Worm (Caenorhabditis elegans) whole organism, L4/young adult: ENCODE data around the gene scl-21.

Experiments used
- W03F9.2 ChIP-seq: fragments of 150-350 bp; optimal IDR thresholded peaks from 2 replicates; lab custom pipeline; 2014; ENCODE audit warnings: missing biosample characterization, missing genetic modification characterization
- dao-5 ChIP-seq: sonication (generic microtip); optimal IDR thresholded peaks from 2 replicates; lab custom pipeline; 2016; ENCODE audit warnings: missing genotype, missing genetic modification characterization, moderate library complexity, missing compliant biosample characterization
- him-1 ChIP-seq: sonication (generic microtip); optimal IDR thresholded peaks from 2 replicates; lab custom pipeline; 2016; ENCODE audit warnings: missing genotype, missing genetic modification reagents, missing genetic modification characterization, missing compliant biosample characterization

The scl-21 gene

DNA sequence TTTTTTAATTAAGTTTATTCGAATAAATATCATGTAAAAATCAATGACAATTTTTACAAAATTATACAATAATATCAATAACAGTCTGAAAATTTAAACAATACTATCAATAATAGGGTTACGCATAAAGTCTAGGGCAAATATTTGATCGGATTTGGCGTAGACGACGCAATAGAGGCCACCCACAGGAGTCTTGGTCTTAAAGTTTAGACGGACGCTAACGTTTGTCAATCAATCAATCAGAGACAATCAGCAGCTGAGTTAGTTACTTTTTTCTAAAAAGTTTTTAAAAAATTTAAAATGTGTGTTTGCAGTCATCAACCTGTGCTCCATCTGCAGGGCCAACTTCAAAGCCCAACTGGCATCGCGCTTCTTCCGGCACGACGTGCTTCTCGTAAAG lies 4.2 kb downstream of the scl-21 start, which contains the start of gene Y43F8B.29:
Gene Y43F8B.29 (plus strand): TSS at position 301 of the 400 bp plus-strand sequence.
- TF ChIP-seq him-1 (tag; lab: Kevin White, UChicago) (no peak), dao-5 (tag; lab: Kevin White, UChicago) (no peak), W03F9.2 (tag; lab: Kevin White, UChicago) (no peak)

DNA sequence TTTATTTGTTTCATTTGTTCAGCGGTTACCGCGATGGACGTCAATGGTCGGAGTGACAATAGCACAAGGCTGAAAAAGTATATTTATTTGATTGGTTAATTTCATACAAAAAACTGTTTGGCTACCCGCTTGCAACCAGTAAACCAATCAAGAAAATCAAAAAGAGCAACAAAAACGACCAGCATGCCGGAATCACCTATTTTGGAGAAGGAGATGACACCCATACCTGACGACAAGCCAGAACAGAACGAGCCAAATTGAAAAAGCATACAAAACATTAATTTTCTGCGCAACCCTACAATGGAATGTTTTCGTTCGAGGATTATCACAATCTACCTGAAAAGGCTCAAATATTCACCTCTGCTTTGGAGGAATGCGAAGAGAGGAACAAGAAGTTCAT lies 5.0 kb downstream of the scl-21 start, which contains the start of gene Y43F8B.7:
Gene Y43F8B.7 (plus strand): TSS at position 301 of the 400 bp plus-strand sequence.
- TF ChIP-seq him-1 (tag; lab: Kevin White, UChicago): no peak
- no peak for TF ChIP-seq W03F9.2 (tag; lab: Kevin White, UChicago)
- TF ChIP-seq dao-5 (tag; lab: Kevin White, UChicago): no peak

DNA sequence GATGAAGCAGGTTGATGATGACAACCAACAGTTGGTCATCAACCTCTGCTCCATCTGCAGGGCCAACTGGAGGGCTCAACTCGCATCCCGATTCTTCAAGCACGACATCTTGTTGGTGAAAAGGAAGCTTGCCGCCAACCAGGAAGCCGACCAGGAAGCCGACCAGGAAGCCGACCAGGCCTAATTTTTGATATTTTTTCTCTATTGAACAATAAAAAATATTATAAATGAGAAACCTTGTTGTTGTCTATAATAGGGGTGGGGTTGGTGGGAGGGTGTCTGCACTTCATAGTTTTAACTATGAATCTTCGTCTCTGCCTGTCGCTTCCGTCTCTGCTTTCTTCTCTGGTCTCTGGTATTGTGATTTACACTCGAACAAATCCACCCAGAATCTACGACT lies 9.8 kb downstream of the scl-21 start, which contains the start of gene Y43F8B.18:
Gene Y43F8B.18 (plus strand): TSS at position 301 of the 400 bp plus-strand sequence.
- TF ChIP-seq him-1 (tag; lab: Kevin White, UChicago) (no peak), W03F9.2 (tag; lab: Kevin White, UChicago) (no peak), dao-5 (tag; lab: Kevin White, UChicago) (no peak)

DNA sequence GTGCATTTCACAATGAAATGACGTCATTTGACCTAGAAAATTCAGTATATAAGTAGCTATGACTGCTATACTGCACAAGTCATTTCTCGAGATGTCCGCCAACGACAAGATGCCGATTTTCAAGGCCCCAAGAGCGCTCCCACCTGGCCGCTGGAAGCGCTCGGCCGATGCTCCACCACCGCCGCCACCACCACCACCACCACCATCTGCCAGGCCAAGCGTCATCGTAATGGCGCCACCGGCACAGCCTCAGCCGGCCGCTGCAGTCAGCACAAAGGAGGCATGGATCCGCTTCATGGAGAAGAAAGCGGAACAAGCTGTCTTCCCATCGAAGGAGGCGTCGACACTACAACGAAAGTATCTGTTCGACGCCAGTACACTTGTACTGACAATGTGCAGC lies 10.2 kb downstream of the scl-21 start, which contains the start of gene Y43F8B.28:
Gene Y43F8B.28 (plus strand): TSS at position 59 of the 400 bp plus-strand sequence.
- TF ChIP-seq dao-5 (tag; lab: Kevin White, UChicago) (no peak), W03F9.2 (tag; lab: Kevin White, UChicago) (no peak), him-1 (tag; lab: Kevin White, UChicago) (no peak)

DNA sequence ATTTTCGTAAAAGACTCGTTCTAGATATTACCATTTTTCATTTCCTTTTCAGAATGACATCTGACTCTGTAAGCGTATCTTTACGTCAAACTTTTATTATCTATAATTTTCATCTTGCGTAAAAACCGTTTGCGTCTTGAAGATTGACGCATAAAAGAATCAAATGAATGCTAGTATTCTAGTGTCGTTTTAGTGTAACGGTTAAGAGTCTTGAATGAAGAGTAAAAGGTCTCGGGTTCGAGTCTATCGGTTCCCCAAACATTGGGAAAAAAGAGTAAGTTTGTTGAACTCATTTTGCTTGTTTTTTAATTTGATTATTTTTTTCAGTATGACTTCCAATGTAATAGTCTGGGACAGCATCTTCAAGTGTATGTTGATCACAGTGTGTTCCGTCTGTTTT lies 11.0 kb downstream of the scl-21 start, which contains the start of gene Y43F8B.17:
Gene Y43F8B.17 (plus strand): TSS at position 215 of the 400 bp plus-strand sequence.
- TF ChIP-seq him-1 (tag; lab: Kevin White, UChicago): no peak
- TF ChIP-seq dao-5 (tag; lab: Kevin White, UChicago): no peak
- no peak for TF ChIP-seq W03F9.2 (tag; lab: Kevin White, UChicago)

DNA sequence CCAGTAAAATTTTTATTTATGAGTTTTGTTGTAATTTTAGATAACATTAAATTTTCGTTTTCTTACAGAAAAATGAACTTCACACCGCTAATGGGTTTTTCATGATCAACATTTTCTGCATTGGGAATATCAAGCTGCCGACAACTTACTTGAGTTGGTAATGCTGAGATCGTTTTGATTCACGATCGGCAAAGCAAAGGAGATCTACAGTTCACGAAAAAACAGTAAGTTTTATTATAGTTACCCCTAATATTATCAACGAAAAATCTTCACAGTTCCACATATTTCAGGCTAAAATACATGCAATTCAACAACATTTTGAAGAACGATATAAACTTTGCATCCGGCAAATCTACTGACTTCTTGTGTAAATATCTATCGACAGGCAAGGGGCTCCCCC lies 13.0 kb downstream of the scl-21 start, which contains the start of gene Y43F8B.22:
Gene Y43F8B.22 (plus strand): TSS at position 301 of the 400 bp plus-strand sequence.
- TF ChIP-seq W03F9.2 (tag; lab: Kevin White, UChicago): no peak
- no peak for TF ChIP-seq him-1 (tag; lab: Kevin White, UChicago)
- no peak for TF ChIP-seq dao-5 (tag; lab: Kevin White, UChicago)

DNA sequence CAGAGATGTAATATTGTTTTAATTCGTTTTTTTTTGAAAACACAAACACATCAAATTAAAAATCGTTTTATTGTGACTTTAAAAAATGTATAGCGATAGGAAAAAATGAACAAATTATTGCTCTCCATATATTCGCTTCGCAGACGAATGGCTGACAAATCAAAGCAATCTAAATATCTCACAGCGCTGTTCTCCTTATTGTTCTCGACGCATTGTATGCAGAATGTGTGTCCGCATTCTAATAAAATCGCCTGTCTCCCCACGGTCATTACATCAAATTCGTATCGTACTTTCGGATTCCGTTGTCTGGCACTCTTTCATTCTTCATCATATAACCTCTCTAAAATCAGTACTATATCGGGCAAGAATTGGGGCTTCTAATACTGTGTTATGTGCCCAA lies 17.6 kb downstream of the scl-21 start, which contains the start of gene Y43F8B.9:
Gene Y43F8B.9 (plus strand): TSS at position 301 of the 400 bp plus-strand sequence.
- TF ChIP-seq W03F9.2 (tag; lab: Kevin White, UChicago) (no peak), dao-5 (tag; lab: Kevin White, UChicago) (no peak), him-1 (tag; lab: Kevin White, UChicago) (no peak)

DNA sequence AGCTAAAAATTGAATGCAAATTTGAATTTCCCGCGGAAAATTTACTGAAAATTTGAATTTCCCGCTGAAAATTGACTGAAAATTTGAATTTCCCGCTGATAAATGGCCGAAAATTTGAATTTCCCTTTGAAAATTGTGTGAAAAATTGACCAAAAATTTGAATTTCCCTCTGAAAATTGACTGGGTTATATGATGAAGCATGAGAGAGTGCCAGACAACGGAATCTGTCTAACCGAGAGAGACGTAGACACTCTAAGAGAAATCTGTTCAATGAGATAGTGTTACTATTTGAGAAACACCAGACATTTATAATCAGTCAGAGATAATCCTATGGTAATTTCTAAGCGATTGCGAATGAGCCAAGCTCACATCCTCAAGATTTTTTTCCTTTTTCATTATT lies 18.2 kb downstream of the scl-21 start:
- TF ChIP-seq him-1 (tag; lab: Kevin White, UChicago) (no peak), W03F9.2 (tag; lab: Kevin White, UChicago) (no peak), dao-5 (tag; lab: Kevin White, UChicago) (no peak)

DNA sequence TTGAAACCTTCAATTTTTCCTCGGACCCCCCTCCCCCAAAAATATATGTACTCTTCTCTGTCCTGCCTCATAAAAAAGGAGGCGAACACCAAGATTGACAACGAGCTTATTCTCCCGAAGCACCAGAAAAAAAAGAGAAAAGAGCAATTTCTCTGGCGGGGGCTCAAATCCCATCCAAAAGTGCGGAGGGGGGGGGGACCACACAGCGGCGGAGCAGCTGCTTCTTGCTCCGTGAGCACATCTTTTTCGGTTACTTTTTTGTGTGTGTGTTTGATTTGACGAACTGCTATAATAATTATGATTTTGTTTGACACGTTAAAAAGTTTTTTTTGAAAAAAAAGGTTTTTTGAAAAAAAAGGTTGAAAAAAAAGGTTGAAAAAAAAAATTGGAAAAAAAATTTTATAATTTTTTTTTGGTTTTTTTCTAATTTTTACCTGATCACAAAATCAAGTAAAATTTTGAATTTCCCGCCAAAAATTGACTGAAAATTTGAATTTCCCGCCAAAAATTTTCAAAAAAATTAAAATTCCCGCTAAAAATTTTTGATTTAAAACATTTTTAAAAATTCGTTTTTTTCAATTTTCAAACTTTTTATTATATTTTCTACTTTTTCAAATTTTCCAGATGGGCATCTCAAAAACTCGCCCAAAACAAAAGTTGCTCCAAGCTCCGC lies 21.5 kb downstream of the scl-21 start, which contains the start of gene Y43F8B.10:
Gene Y43F8B.10 (plus strand): TSS at position 623 of the 673 bp plus-strand sequence.
- TF ChIP-seq dao-5 (tag; lab: Kevin White, UChicago) (no peak), W03F9.2 (tag; lab: Kevin White, UChicago) (no peak), him-1 (tag; lab: Kevin White, UChicago) (no peak)

DNA sequence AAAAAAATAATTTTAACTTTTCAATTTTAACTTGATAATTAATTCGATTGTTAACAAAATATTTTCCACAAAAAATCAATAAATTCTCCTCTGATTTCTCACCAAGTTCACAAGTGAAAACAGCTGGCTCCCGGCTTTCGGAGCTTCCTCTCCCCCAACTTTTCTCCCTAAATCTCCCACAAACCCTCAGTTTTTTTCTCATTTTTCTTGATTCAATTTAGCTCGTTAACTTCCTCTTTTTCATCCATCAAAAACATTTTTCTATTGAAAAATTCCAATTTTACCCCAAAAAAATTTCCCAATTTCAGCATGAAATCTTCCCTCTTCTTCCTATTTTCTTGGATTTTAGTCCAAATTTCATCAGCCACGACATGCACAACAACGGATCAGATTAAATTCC lies 25.1 kb downstream of the scl-21 start, which contains the start of gene Y43F8B.11:
Gene Y43F8B.11 (plus strand): TSS at position 301 of the 400 bp plus-strand sequence.
- no peak for TF ChIP-seq W03F9.2 (tag; lab: Kevin White, UChicago)
- TF ChIP-seq dao-5 (tag; lab: Kevin White, UChicago): no peak
- no peak for TF ChIP-seq him-1 (tag; lab: Kevin White, UChicago)

DNA sequence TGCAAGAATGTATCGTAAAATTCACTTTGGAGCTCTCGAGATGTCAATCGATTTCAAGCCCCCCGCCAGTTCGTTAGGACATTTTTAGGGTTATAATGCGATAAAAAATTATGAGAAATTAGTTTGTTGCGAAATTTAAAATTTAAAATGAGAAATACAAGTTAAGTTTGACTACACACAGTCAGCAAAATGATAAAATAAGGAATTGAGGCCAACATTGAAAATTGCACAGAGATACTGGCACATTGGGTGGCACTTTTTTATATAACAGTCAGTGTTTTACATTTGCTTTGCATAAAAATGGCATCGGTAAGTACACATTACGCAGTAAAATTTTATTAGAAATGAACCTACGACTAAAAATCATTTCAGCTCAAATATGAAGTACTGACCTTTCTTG lies 27.4 kb downstream of the scl-21 start, which contains the start of gene Y43F8B.12:
Gene Y43F8B.12 (plus strand): TSS at position 301 of the 400 bp plus-strand sequence.
- no peak for TF ChIP-seq dao-5 (tag; lab: Kevin White, UChicago)
- TF ChIP-seq W03F9.2 (tag; lab: Kevin White, UChicago): no peak
- no peak for TF ChIP-seq him-1 (tag; lab: Kevin White, UChicago)

DNA sequence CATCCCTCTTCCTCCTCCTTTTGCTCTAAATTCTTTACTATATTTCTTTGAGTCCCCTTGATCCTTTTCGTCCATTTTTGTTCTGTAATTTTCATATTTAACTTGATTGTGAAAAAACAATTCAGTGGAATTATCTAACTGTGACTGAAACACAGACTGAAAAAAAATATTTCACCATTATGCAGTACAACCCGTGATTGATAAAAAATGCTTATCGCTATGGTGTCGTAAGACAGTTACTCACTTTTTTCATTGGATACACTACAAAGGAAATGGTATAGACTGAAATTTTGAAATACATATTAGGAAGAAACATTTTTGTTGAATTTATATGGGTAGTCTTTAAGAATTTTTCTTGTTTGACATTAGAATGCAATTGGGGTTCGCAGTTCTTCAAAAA lies 27.9 kb downstream of the scl-21 start, which contains the start of gene Y43F8B.23:
Gene Y43F8B.23 (minus strand): TSS at position 75 of the 400 bp plus-strand sequence.
- TF ChIP-seq him-1 (tag; lab: Kevin White, UChicago) (no peak), dao-5 (tag; lab: Kevin White, UChicago) (no peak), W03F9.2 (tag; lab: Kevin White, UChicago) (no peak)

DNA sequence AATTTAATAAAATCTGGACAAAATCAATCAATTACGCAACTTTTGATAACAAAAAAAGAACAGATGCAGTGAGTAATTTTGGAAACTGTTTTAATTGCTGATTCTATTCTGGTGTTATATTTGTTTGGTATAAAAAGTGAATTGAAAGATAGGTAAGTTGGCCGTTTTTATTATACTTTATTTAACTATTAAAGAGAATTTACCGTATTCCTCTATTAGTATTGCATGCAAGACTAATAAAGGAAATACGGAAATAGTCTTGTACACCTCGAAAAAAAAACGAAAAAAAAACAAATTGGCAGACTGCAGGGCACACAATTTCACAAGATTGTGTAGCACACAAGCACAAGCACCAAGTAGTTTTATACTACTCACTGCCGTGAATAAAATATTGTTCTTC lies 32.9 kb downstream of the scl-21 start, which contains the start of gene Y43F8B.25:
Gene Y43F8B.25 (plus strand): TSS at position 301 of the 400 bp plus-strand sequence.
- TF ChIP-seq him-1 (tag; lab: Kevin White, UChicago): no peak
- TF ChIP-seq W03F9.2 (tag; lab: Kevin White, UChicago): no peak
- TF ChIP-seq dao-5 (tag; lab: Kevin White, UChicago): no peak
